Worm (Caenorhabditis elegans): ENCODE data around the gene Y80D3A.8.

Y80D3A.8 gene

DNA sequence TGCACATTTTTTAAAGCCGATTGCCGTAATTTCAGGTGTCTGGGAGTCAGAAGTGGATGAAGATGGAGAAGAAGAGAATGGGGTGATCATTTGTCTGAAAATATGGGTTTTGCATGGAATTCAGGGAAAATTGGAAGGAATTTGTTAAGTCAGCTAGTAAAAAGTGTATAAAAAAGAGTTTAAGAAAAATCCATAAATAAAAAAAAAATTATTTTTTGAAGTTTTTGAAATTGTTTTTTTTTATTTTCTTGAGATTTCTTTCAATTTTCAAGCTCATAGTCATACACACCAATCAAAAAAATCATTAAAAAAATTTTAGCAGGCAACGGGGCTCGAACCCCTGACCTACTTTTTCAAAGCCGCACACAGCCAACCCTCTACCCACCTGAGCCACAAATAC is 40.0 kb upstream of the Y80D3A.8 start, which contains the start of gene nhr-243:
Gene nhr-243 (minus strand): TSS at position 101 of the 400 bp plus-strand sequence.
- TF ChIP-seq rec-8 (tag; optimal IDR thresholded peaks at IDR 0.05) = no peak
- no peak for TF ChIP-seq Y67H2A.10 (GFP tag; conservative IDR thresholded peaks at IDR 0.05)
- no peak for TF ChIP-seq lin-54 (GFP tag; optimal IDR thresholded peaks at IDR 0.05)
- TF ChIP-seq tbp1 (GFP tag; optimal IDR thresholded peaks at IDR 0.05) = no peak
- TF ChIP-seq lin-26 (GFP tag; IDR thresholded peaks at IDR 0.05) = no peak
- no peak for TF ChIP-seq athp-1 (tag; optimal IDR thresholded peaks at IDR 0.05)
- no peak for TF ChIP-seq attf-3 (GFP tag; conservative IDR thresholded peaks at IDR 0.05)
- TF ChIP-seq madf-10 (tag; optimal IDR thresholded peaks at IDR 0.05) = no peak
- TF ChIP-seq mcd-1 (GFP tag; IDR thresholded peaks at IDR 0.05) = no peak

DNA sequence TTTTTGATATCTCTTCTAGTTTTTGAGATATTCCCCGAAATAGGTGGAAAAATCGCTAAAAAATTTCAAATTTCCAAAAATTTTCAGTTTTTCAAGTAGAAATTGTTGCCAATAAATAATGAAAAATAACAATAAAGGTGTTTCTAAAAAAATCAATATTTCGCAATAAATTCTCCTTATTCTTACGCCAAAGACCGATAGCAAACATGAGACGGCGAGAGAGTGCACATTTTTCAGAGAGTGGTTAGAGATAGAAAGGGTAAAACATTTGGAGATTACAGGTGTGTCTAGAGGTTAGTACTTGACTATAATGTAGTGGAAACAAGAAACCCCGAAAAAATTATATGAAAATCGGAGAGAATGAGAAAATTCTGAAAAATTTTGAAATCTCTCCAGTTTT is 38.9 kb upstream of the Y80D3A.8 start:
- TF ChIP-seq ztf-6 (GFP tag; IDR thresholded peaks at IDR 0.05) (no peak), nhr-80 (tag; optimal IDR thresholded peaks at IDR 0.05) (peak; percentile 6), mcd-1 (GFP tag; IDR thresholded peaks at IDR 0.05) (no peak), cebp-1 (GFP tag; IDR thresholded peaks at IDR 0.05) (peak; percentile 90), cebp-1 (tag; optimal IDR thresholded peaks at IDR 0.05) (peak; percentile 98), madf-10 (tag; optimal IDR thresholded peaks at IDR 0.05) (no peak), hmg-1.2 (GFP tag; IDR thresholded peaks at IDR 0.05) (peak; percentile 71; the same call in 1 of the 2 replicates), ama-1 (optimal IDR thresholded peaks at IDR 0.05) (no peak), ama-1 (GFP tag; optimal IDR thresholded peaks at IDR 0.05) (no peak), attf-5 (GFP tag; optimal IDR thresholded peaks at IDR 0.05) (peak; percentile 1)

DNA sequence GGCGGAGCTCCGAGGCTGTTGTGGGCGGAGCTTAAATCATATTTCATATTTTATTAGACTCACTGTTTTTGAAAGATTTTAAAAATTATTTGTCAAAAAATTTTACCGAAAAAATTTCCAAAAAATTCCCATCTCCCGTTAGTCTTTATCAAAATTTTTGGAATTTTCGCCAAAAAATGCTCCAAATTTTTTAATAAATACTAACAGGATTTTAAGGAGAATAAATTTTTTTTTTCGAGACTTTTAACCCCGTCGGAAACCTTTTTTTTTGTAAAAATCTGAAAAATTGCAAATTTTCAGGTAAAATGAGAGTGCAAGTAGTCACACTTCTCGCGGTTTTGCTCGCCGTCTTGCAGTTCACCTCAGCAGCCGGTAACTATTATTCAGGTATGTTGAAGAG is 37.0 kb upstream of the Y80D3A.8 start, which contains the start of gene mihp-2:
Gene mihp-2 (plus strand): TSS at position 301 of the 400 bp plus-strand sequence.
- no peak for TF ChIP-seq madf-3 (GFP tag; IDR thresholded peaks at IDR 0.05)
- no peak for TF ChIP-seq egrh-3 (GFP tag; IDR thresholded peaks at IDR 0.05)
- TF ChIP-seq bed-1 (GFP tag; IDR thresholded peaks at IDR 0.05) = no peak
- no peak for TF ChIP-seq B0035.1 (tag; optimal IDR thresholded peaks at IDR 0.05)
- no peak for TF ChIP-seq Y56A3A.18 (GFP tag; IDR thresholded peaks at IDR 0.05)
- no peak for TF ChIP-seq pha-4 (tag; optimal IDR thresholded peaks at IDR 0.05)
- no peak for TF ChIP-seq somi-1 (GFP tag; optimal IDR thresholded peaks at IDR 0.05)
- no peak for TF ChIP-seq ztf-18 (tag; optimal IDR thresholded peaks at IDR 0.05)

DNA sequence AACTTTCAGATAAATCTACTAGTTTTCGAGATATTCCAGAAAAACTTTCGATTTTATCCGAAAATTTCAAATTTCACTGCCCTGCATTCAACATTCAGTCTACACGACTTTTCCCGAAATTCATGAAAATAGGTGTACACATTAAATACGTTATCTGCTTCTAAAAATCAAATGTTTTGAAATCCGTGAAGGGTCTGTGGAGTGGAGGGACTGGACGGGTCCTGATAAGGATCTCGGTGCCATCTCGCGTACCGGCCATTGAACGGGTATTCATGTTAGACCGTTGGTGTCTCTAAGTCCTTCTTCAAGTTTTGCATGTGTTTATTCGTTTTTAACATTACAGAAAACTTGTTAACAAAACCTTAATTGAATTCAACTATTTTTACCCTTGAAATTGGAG is 32.9 kb upstream of the Y80D3A.8 start:
- no peak for TF ChIP-seq lin-35 (GFP tag; optimal IDR thresholded peaks at IDR 0.05)
- no peak for TF ChIP-seq madf-10 (tag; optimal IDR thresholded peaks at IDR 0.05)
- no peak for TF ChIP-seq rec-8 (tag; optimal IDR thresholded peaks at IDR 0.05)
- no peak for TF ChIP-seq atf-7 (tag; optimal IDR thresholded peaks at IDR 0.05)
- no peak for TF ChIP-seq him-1 (tag; optimal IDR thresholded peaks at IDR 0.05)
- no peak for TF ChIP-seq egl-18 (GFP tag; IDR thresholded peaks at IDR 0.05)
- no peak for TF ChIP-seq ztf-28 (GFP tag; IDR thresholded peaks at IDR 0.05)
- TF ChIP-seq repo-1 (tag; optimal IDR thresholded peaks at IDR 0.05) = no peak
- TF ChIP-seq lir-1 (GFP tag; conservative IDR thresholded peaks at IDR 0.05) = no peak
- TF ChIP-seq ccch-3 (GFP tag; optimal IDR thresholded peaks at IDR 0.05) = no peak
- TF ChIP-seq attf-5 (GFP tag; optimal IDR thresholded peaks at IDR 0.05) = no peak
- no peak for TF ChIP-seq nhr-179 (tag; optimal IDR thresholded peaks at IDR 0.05)
- TF ChIP-seq F22D6.2 (tag; optimal IDR thresholded peaks at IDR 0.05) = no peak
- TF ChIP-seq madf-6 (GFP tag; IDR thresholded peaks at IDR 0.05) = no peak
- TF ChIP-seq dpl-1 (GFP tag; optimal IDR thresholded peaks at IDR 0.05) = no peak

Data from whole organism, young adult.